Fruit fly (Drosophila melanogaster) whole organism, embryonic: ENCODE results near the gene Gclm.

ENCODE experiments used
- Awh ChIP-seq: fragments of 200-800 bp; sonication (Bioruptor generic); IDR thresholded peaks from 2 replicates; pipeline ENCODE4, ENCODE4 v1.3.6; 2022; ENCODE audit warnings: missing biosample characterization, missing genetic modification characterization
- C15 ChIP-seq: fragments of 200-800 bp; sonication (Bioruptor generic); IDR thresholded peaks from 3 replicates; pipeline ENCODE4 v1.3.6; 2022; ENCODE audit warnings: missing biosample characterization, missing genetic modification characterization
- CG10209 ChIP-seq: fragments of 200-800 bp; sonication (Bioruptor generic); optimal IDR thresholded peaks from 3 replicates; lab custom pipeline; 2017; ENCODE audit warnings: missing biosample characterization, mild to moderate bottlenecking, missing genetic modification characterization, missing genetic modification reagents
- CG10366 ChIP-seq: fragments of 200-800 bp; sonication (Bioruptor generic); IDR thresholded peaks from 2 replicates; pipeline ENCODE4 v1.3.6; 2022; ENCODE audit warnings: missing biosample characterization, missing genetic modification characterization
- CG11093 ChIP-seq: fragments of 200-800 bp; sonication (Bioruptor generic); IDR thresholded peaks from 3 replicates; pipeline ENCODE4 v1.3.6; 2022; ENCODE audit warnings: missing biosample characterization, missing genetic modification characterization
- CG11696 ChIP-seq: fragments of 200-800 bp; sonication (Bioruptor generic); IDR thresholded peaks from 2 replicates; pipeline ENCODE4 v1.3.6; 2022; ENCODE audit warnings: missing biosample characterization, missing genetic modification characterization
- CG12104 ChIP-seq: fragments of 200-800 bp; sonication (Bioruptor generic); optimal IDR thresholded peaks from 3 replicates; lab custom pipeline; 2016; ENCODE audit warnings: missing biosample characterization, missing genetic modification characterization
- CG12391 ChIP-seq: fragments of 200-800 bp; sonication (Bioruptor generic); optimal IDR thresholded peaks from 3 replicates; lab custom pipeline; 2018; ENCODE audit warnings: missing biosample characterization, mild to moderate bottlenecking, missing genetic modification characterization, moderate library complexity
- CG13775 ChIP-seq: fragments of 200-800 bp; sonication (Bioruptor generic); optimal IDR thresholded peaks from 3 replicates; lab custom pipeline; 2017; ENCODE audit warnings: missing biosample characterization, mild to moderate bottlenecking, missing genetic modification characterization
- CG16813 ChIP-seq: fragments of 200-800 bp; sonication (Bioruptor generic); IDR thresholded peaks from 3 replicates; pipeline ENCODE4 v1.3.6; 2022; ENCODE audit warnings: missing biosample characterization, missing genetic modification characterization; ENCODE audit not compliant: partially characterized antibody
- CG17612 ChIP-seq: fragments of 200-800 bp; sonication (Bioruptor generic); IDR thresholded peaks from 2 replicates; pipeline ENCODE4 v1.3.6; 2022; ENCODE audit warnings: missing biosample characterization, missing genetic modification characterization
- CG31365 ChIP-seq: fragments of 200-800 bp; sonication (Bioruptor generic); optimal IDR thresholded peaks from 2 replicates; lab custom pipeline; 2018; ENCODE audit warnings: missing biosample characterization, mild to moderate bottlenecking, missing genetic modification characterization
- CG3407 ChIP-seq: fragments of 200-800 bp; sonication (Bioruptor generic); optimal IDR thresholded peaks from 2 replicates; lab custom pipeline; 2018; ENCODE audit warnings: missing biosample characterization, mild to moderate bottlenecking, missing genetic modification characterization
- CG34224 ChIP-seq: fragments of 200-800 bp; sonication (Bioruptor generic); IDR thresholded peaks from 3 replicates; pipeline ENCODE4 v1.3.6; 2022; ENCODE audit warnings: missing biosample characterization, missing genetic modification characterization; ENCODE audit not compliant: partially characterized antibody
- CG3995 ChIP-seq: fragments of 200-800 bp; sonication (Bioruptor generic); optimal IDR thresholded peaks from 3 replicates; lab custom pipeline; 2016; ENCODE audit warnings: missing biosample characterization, missing genetic modification characterization
- CG4282 ChIP-seq: fragments of 200-800 bp; sonication (Bioruptor generic); optimal IDR thresholded peaks from 2 replicates; lab custom pipeline; 2016; ENCODE audit warnings: missing biosample characterization, missing genetic modification characterization
- CG5245 ChIP-seq: fragments of 200-800 bp; sonication (Bioruptor generic); optimal IDR thresholded peaks from 3 replicates; lab custom pipeline; 2016; ENCODE audit warnings: missing biosample characterization, missing genetic modification characterization
- CG6272 ChIP-seq: fragments of 200-800 bp; sonication (Bioruptor generic); IDR thresholded peaks from 2 replicates; pipeline ENCODE4 v1.3.6; 2022; ENCODE audit warnings: missing biosample characterization, missing genetic modification characterization
- CG6765 ChIP-seq: fragments of 200-800 bp; sonication (Bioruptor generic); optimal IDR thresholded peaks from 3 replicates; lab custom pipeline; 2017; ENCODE audit warnings: missing biosample characterization, mild to moderate bottlenecking, missing genetic modification characterization
- CG7987 ChIP-seq: fragments of 200-800 bp; sonication (Bioruptor generic); optimal IDR thresholded peaks from 2 replicates; lab custom pipeline; 2018; ENCODE audit warnings: missing biosample characterization, mild to moderate bottlenecking, missing genetic modification characterization, moderate library complexity
- CG9215 ChIP-seq: fragments of 200-800 bp; sonication (Bioruptor generic); IDR thresholded peaks from 2 replicates; pipeline ENCODE4 v1.3.6; 2022; ENCODE audit warnings: missing biosample characterization, missing genetic modification characterization
- CG9727 ChIP-seq: fragments of 200-800 bp; sonication (Bioruptor generic); optimal IDR thresholded peaks from 3 replicates; lab custom pipeline; 2017; ENCODE audit warnings: missing biosample characterization, mild to moderate bottlenecking, missing genetic modification characterization
- CG9876 ChIP-seq: fragments of 200-800 bp; sonication (Bioruptor generic); optimal IDR thresholded peaks from 2 replicates; lab custom pipeline; 2016; ENCODE audit warnings: missing biosample characterization, missing genetic modification characterization
- Chrac-16 ChIP-seq: fragments of 200-800 bp; sonication (Bioruptor generic); optimal IDR thresholded peaks from 3 replicates; lab custom pipeline; 2016; ENCODE audit warnings: missing biosample characterization, missing genetic modification characterization
- CkIIα-i1 ChIP-seq: fragments of 200-800 bp; sonication (Bioruptor generic); IDR thresholded peaks from 2 replicates; pipeline ENCODE4 v1.3.6; 2022; ENCODE audit warnings: missing biosample characterization, missing genetic modification characterization
- D19B ChIP-seq: fragments of 200-800 bp; sonication (Bioruptor generic); optimal IDR thresholded peaks from 2 replicates; lab custom pipeline; 2017; ENCODE audit warnings: missing biosample characterization, mild to moderate bottlenecking, missing genetic modification characterization
- Doc2 ChIP-seq: fragments of 200-800 bp; sonication (Bioruptor generic); IDR thresholded peaks from 2 replicates; pipeline ENCODE4 v1.3.6; 2022; ENCODE audit warnings: missing biosample characterization, missing genetic modification characterization
- E2f2 ChIP-seq: fragments of 200-800 bp; sonication (Bioruptor generic); IDR thresholded peaks from 2 replicates; pipeline ENCODE4 v1.3.6; 2022; ENCODE audit warnings: missing biosample characterization, missing genetic modification characterization
- ERR ChIP-seq: fragments of 200-800 bp; sonication (Bioruptor generic); optimal IDR thresholded peaks from 2 replicates; lab custom pipeline; 2016; ENCODE audit warnings: missing biosample characterization, missing genetic modification characterization
- Gug ChIP-seq: fragments of 200-800 bp; sonication (Bioruptor generic); IDR thresholded peaks from 4 replicates; pipeline ENCODE4 v1.3.6; 2022; ENCODE audit warnings: missing biosample characterization, missing genetic modification characterization
- HLH3B ChIP-seq: fragments of 200-800 bp; sonication (Bioruptor generic); IDR thresholded peaks from 2 replicates; pipeline ENCODE4 v1.3.6; 2022; ENCODE audit warnings: missing biosample characterization, missing genetic modification characterization
- Hand ChIP-seq: fragments of 200-800 bp; sonication (Bioruptor generic); optimal IDR thresholded peaks from 2 replicates; lab custom pipeline; 2017; ENCODE audit warnings: mild to moderate bottlenecking, missing biosample characterization, missing genetic modification reagents, missing genetic modification characterization
- Kr ChIP-seq: fragments of 200-800 bp; sonication (Bioruptor generic); optimal IDR thresholded peaks from 2 replicates; lab custom pipeline; 2017; ENCODE audit warnings: missing biosample characterization, mild to moderate bottlenecking, missing genetic modification characterization
- Lim3 ChIP-seq: fragments of 200-800 bp; sonication (Bioruptor generic); IDR thresholded peaks from 2 replicates; pipeline ENCODE4 v1.3.6; 2022; ENCODE audit warnings: missing biosample characterization, missing genetic modification characterization
- NC2α ChIP-seq: fragments of 200-800 bp; sonication (Bioruptor generic); optimal IDR thresholded peaks from 2 replicates; lab custom pipeline; 2016; ENCODE audit warnings: missing biosample characterization, missing genetic modification characterization
- Usf ChIP-seq: fragments of 200-800 bp; sonication (Bioruptor generic); optimal IDR thresholded peaks from 2 replicates; lab custom pipeline; 2017; ENCODE audit warnings: missing genotype, missing biosample characterization, missing genetic modification characterization
- amos ChIP-seq: fragments of 200-800 bp; sonication (Bioruptor generic); IDR thresholded peaks from 2 replicates; pipeline ENCODE4 v1.3.6; 2022; ENCODE audit warnings: missing biosample characterization, missing genetic modification characterization; ENCODE audit not compliant: partially characterized antibody
- ap ChIP-seq: fragments of 200-800 bp; sonication (Bioruptor generic); IDR thresholded peaks from 2 replicates; pipeline ENCODE4 v1.3.6; 2022; ENCODE audit warnings: missing biosample characterization, missing genetic modification characterization
- br ChIP-seq: fragments of >200 bp; optimal IDR thresholded peaks from 2 replicates; lab custom pipeline; 2017
- chm ChIP-seq: fragments of 200-800 bp; sonication (Bioruptor generic); IDR thresholded peaks from 2 replicates; pipeline ENCODE4 v1.3.6; 2022; ENCODE audit warnings: missing biosample characterization, missing genetic modification characterization
- cwo ChIP-seq: fragments of 200-800 bp; sonication (Bioruptor generic); optimal IDR thresholded peaks from 3 replicates; lab custom pipeline; 2017; ENCODE audit warnings: missing biosample characterization, missing genetic modification characterization, mild to moderate bottlenecking, moderate library complexity, missing genetic modification reagents
- danr ChIP-seq: fragments of 200-800 bp; sonication (Bioruptor generic); IDR thresholded peaks from 2 replicates; pipeline ENCODE4 v1.3.6; 2022; ENCODE audit warnings: missing biosample characterization, missing genetic modification characterization
- emc ChIP-seq: fragments of 200-800 bp; sonication (Bioruptor generic); optimal IDR thresholded peaks from 2 replicates; lab custom pipeline; 2016; ENCODE audit warnings: missing biosample characterization, missing genetic modification characterization
- gem ChIP-seq: fragments of 200-800 bp; sonication (Bioruptor generic); optimal IDR thresholded peaks from 2 replicates; lab custom pipeline; 2019; ENCODE audit warnings: missing biosample characterization, mild to moderate bottlenecking, missing genetic modification characterization, moderate library complexity
- grau ChIP-seq: fragments of 200-800 bp; optimal IDR thresholded peaks from 3 replicates; lab custom pipeline; 2019; ENCODE audit warnings: missing biosample characterization, mild to moderate bottlenecking, missing genetic modification characterization, moderate library complexity
- jing ChIP-seq: fragments of 200-800 bp; sonication (Bioruptor generic); optimal IDR thresholded peaks from 2 replicates; lab custom pipeline; 2018; ENCODE audit warnings: missing biosample characterization, mild to moderate bottlenecking, missing genetic modification characterization
- lmd ChIP-seq: fragments of 200-800 bp; sonication (Bioruptor generic); IDR thresholded peaks from 2 replicates; pipeline ENCODE4 v1.3.6; 2022; ENCODE audit warnings: missing biosample characterization, missing genetic modification characterization
- lola ChIP-seq, 3 experiments: fragments of >200 bp in 2 of 3; fragments of 200-800 bp in 1 of 3; sonication (Bioruptor generic) in 1 of 3; optimal IDR thresholded peaks; 2 replicates each; lab custom pipeline; 2017 to 2019; ENCODE audit warnings: missing biosample characterization in 3 of 3, missing genetic modification characterization in 3 of 3, mild to moderate bottlenecking in 1 of 3, moderate library complexity in 1 of 3
- odd ChIP-seq: fragments of 200-800 bp; sonication (Bioruptor generic); optimal IDR thresholded peaks from 2 replicates; lab custom pipeline; 2017; ENCODE audit warnings: missing biosample characterization, mild to moderate bottlenecking, missing genetic modification characterization
- onecut ChIP-seq: fragments of 200-800 bp; sonication (Bioruptor generic); IDR thresholded peaks from 2 replicates; pipeline ENCODE4 v1.3.6; 2022; ENCODE audit warnings: missing biosample characterization, missing genetic modification characterization
- pita ChIP-seq: fragments of 200-800 bp; sonication (Bioruptor generic); optimal IDR thresholded peaks from 2 replicates; lab custom pipeline; 2017; ENCODE audit warnings: missing biosample characterization, mild to moderate bottlenecking, missing genetic modification characterization
- slbo ChIP-seq: fragments of 200-800 bp; sonication (Bioruptor generic); IDR thresholded peaks from 2 replicates; pipeline ENCODE4 v1.3.6; 2022; ENCODE audit warnings: missing biosample characterization, missing genetic modification characterization
- zf30C ChIP-seq: fragments of 200-800 bp; sonication (Bioruptor generic); optimal IDR thresholded peaks from 3 replicates; lab custom pipeline; 2018; ENCODE audit warnings: missing biosample characterization, mild to moderate bottlenecking, missing genetic modification characterization

Gclm gene

dm6 chr3R:22668622-22669021 is 17.7 kb downstream of the Gclm start (continued):
- TF ChIP-seq Usf (GFP tag; lab: Kevin White, UChicago), result no peak
- TF ChIP-seq CG6765 (GFP tag; lab: Kevin White, UChicago), result no peak
- TF ChIP-seq CG11093 (GFP tag; lab: Robert Waterston, UW), result no peak
- TF ChIP-seq D19B, result no peak
- TF ChIP-seq slbo, result peak; percentile 82
- TF ChIP-seq C15 (GFP tag; lab: Robert Waterston, UW), result no peak
- TF ChIP-seq CG3407 (GFP tag; lab: Kevin White, UChicago), result no peak
- no peak for TF ChIP-seq CG6272 (GFP tag; lab: Robert Waterston, UW)
- no peak for TF ChIP-seq cwo (GFP tag; lab: Kevin White, UChicago)
- TF ChIP-seq Gug (GFP tag; lab: Robert Waterston, UW), result no peak
- no peak for TF ChIP-seq CG9215 (GFP tag; lab: Robert Waterston, UW)
- no peak for TF ChIP-seq Hand (GFP tag; lab: Kevin White, UChicago)
- peak; percentile 17 for TF ChIP-seq CG13775 (GFP tag; lab: Kevin White, UChicago)
- TF ChIP-seq emc (GFP tag; lab: Kevin White, UChicago), result no peak
- peak; percentile 18 for TF ChIP-seq CG9727 (GFP tag; lab: Kevin White, UChicago)
- TF ChIP-seq lmd, result peak; percentile 25; the same call in 1 of the 2 replicates
- no peak for TF ChIP-seq lola (GFP tag; optimal IDR thresholded peaks at IDR 0.05; lab: Kevin White, UChicago)
- peak; percentile 26 for TF ChIP-seq Chrac-16 (GFP tag; lab: Kevin White, UChicago)
- TF ChIP-seq CG7987 (GFP tag; lab: Kevin White, UChicago), result no peak
- TF ChIP-seq CG5245 (GFP tag; lab: Kevin White, UChicago), result no peak
- peak; percentile 32 for TF ChIP-seq grau (tag; lab: Kevin White, UChicago)
- TF ChIP-seq jing (GFP tag; lab: Kevin White, UChicago), result no peak
- TF ChIP-seq onecut, result no peak
- no peak for TF ChIP-seq ERR (GFP tag; lab: Kevin White, UChicago)
- peak; percentile 3 for TF ChIP-seq CG10209 (GFP tag; lab: Kevin White, UChicago)
- no peak for TF ChIP-seq CG16813 (GFP tag; lab: Robert Waterston, UW)
- TF ChIP-seq CG34224 (GFP tag; lab: Robert Waterston, UW), result no peak
- peak; percentile 65 for TF ChIP-seq CG10366
- no peak for TF ChIP-seq br (lab: Kevin White, UChicago)
- TF ChIP-seq CG4282, result no peak
- no peak for TF ChIP-seq NC2α (GFP tag; lab: Kevin White, UChicago)
- TF ChIP-seq odd (GFP tag; lab: Kevin White, UChicago), result no peak
- no peak for TF ChIP-seq pita (GFP tag; lab: Kevin White, UChicago)
- no peak for TF ChIP-seq zf30C (GFP tag; lab: Kevin White, UChicago)
- no peak for TF ChIP-seq CG12104 (GFP tag; lab: Kevin White, UChicago)
- no peak for TF ChIP-seq HLH3B (GFP tag; lab: Robert Waterston, UW)
- TF ChIP-seq Lim3, result no peak
- TF ChIP-seq CG12391 (tag; lab: Kevin White, UChicago), result peak; percentile 32
- no peak for TF ChIP-seq danr (GFP tag; lab: Robert Waterston, UW)
- no peak for TF ChIP-seq E2f2 (GFP tag; lab: Robert Waterston, UW)
- TF ChIP-seq gem, result peak; percentile 54
- TF ChIP-seq CkIIα-i1 (GFP tag; lab: Robert Waterston, UW), result no peak
- no peak for TF ChIP-seq CG9876 (GFP tag; lab: Kevin White, UChicago)
- peak; percentile 36; the same call in 1 of the 2 replicates for TF ChIP-seq ap (GFP tag; lab: Robert Waterston, UW)
- TF ChIP-seq chm (GFP tag; lab: Robert Waterston, UW), result no peak
- no peak for TF ChIP-seq amos
- TF ChIP-seq CG11696 (GFP tag; lab: Robert Waterston, UW), result 0 out of 2 replicates have a peak, but pooled peaks have one; percentile 12
- no peak for TF ChIP-seq CG17612 (GFP tag; lab: Robert Waterston, UW)
- TF ChIP-seq Doc2 (GFP tag; lab: Robert Waterston, UW), result no peak
- no peak for TF ChIP-seq CG31365
- no peak for TF ChIP-seq Awh (GFP tag; lab: Robert Waterston, UW)
- TF ChIP-seq Kr (GFP tag; lab: Kevin White, UChicago), result no peak
- no peak for TF ChIP-seq CG3995
